Fruit fly (Drosophila melanogaster): ENCODE data around the gene CG14357.

dm6 chr3R:14157331-14157730, 45.4 kb upstream of the CG14357 start, which contains the start of gene CG31533:
- TF ChIP-seq Lpt (GFP tag; optimal IDR thresholded peaks at IDR 0.05): no peak
- no peak for TF ChIP-seq lz (GFP tag; optimal IDR thresholded peaks at IDR 0.05)
- TF ChIP-seq Sox14 (GFP tag; optimal IDR thresholded peaks at IDR 0.05): no peak
- TF ChIP-seq Smox (GFP tag; optimal IDR thresholded peaks at IDR 0.05): no peak
- TF ChIP-seq fd59A (GFP tag; optimal IDR thresholded peaks at IDR 0.05): no peak
- TF ChIP-seq cyc (GFP tag; optimal IDR thresholded peaks at IDR 0.05): no peak
- TF ChIP-seq Gug (GFP tag; IDR thresholded peaks at IDR 0.05): no peak
- no peak for TF ChIP-seq CG6854 (GFP tag; optimal IDR thresholded peaks at IDR 0.05)
- TF ChIP-seq CG11902 (GFP tag; optimal IDR thresholded peaks at IDR 0.05): no peak
- no peak for TF ChIP-seq Sox102F (GFP tag; optimal IDR thresholded peaks at IDR 0.05)
- no peak for TF ChIP-seq topi (GFP tag; optimal IDR thresholded peaks at IDR 0.05)
- no peak for TF ChIP-seq svp (GFP tag)

Data from whole organism, prepupa.